Fruit fly (Drosophila melanogaster): ENCODE measurements around the gene ATPsynB.
A peak's percentile ranks its signal among the peaks of the same experiment; 100 is the strongest.

The ATPsynB gene

dm6 chr3L:9762036-9762597 lies 32.3 kb downstream of the ATPsynB start:
- TF ChIP-seq Pif1B (GFP tag; optimal IDR thresholded peaks at IDR 0.05) (no peak), D1 (tag; optimal IDR thresholded peaks at IDR 0.05) (no peak), EcR (GFP tag; optimal IDR thresholded peaks at IDR 0.05) (no peak), Ets98B (GFP tag; IDR thresholded peaks at IDR 0.05) (peak; percentile 48; the same call in 1 of the 2 replicates), Pif1A (GFP tag; optimal IDR thresholded peaks at IDR 0.05) (no peak), CG4496 (GFP tag; IDR thresholded peaks at IDR 0.05) (peak; percentile 73; the same call in 2 of the 3 replicates), fd96Ca (GFP tag; IDR thresholded peaks at IDR 0.05) (peak; percentile 61; the same call in 1 of the 3 replicates), CG12605 (GFP tag; IDR thresholded peaks at IDR 0.05) (peak; percentile 59), CG10348 (GFP tag; IDR thresholded peaks at IDR 0.05) (no peak), CG17806 (tag; optimal IDR thresholded peaks at IDR 0.05) (no peak), CG9948 (tag; optimal IDR thresholded peaks at IDR 0.05) (no peak), CG14655 (GFP tag; optimal IDR thresholded peaks at IDR 0.05) (peak; percentile 28), CG8301 (tag; optimal IDR thresholded peaks at IDR 0.05) (peak; percentile 7)

- TF ChIP-seq Pif1B (GFP tag; optimal IDR thresholded peaks at IDR 0.05) (no peak), Ets98B (GFP tag; IDR thresholded peaks at IDR 0.05) (no peak), EcR (GFP tag; optimal IDR thresholded peaks at IDR 0.05) (peak; percentile 58), CG15710 (tag; optimal IDR thresholded peaks at IDR 0.05) (no peak), CG4496 (GFP tag; IDR thresholded peaks at IDR 0.05) (peak; percentile 45; the same call in 2 of the 3 replicates), CG10348 (GFP tag; IDR thresholded peaks at IDR 0.05) (no peak), CG12605 (GFP tag; IDR thresholded peaks at IDR 0.05) (0 out of 2 replicates have a peak, but pooled peaks have one; percentile 11), fd96Ca (GFP tag; IDR thresholded peaks at IDR 0.05) (no peak)
Observed at dm6 chr3L:9763389-9763917, 33.7 kb downstream of the ATPsynB start, which contains the start of gene Ae2. Gene Ae2, plus strand, starts transcription at chr3L:9763544.

- no peak for TF ChIP-seq CG4496 (GFP tag; IDR thresholded peaks at IDR 0.05)
- TF ChIP-seq CG17806 (tag; optimal IDR thresholded peaks at IDR 0.05): peak; percentile 24
- no peak for TF ChIP-seq CG8301 (tag; optimal IDR thresholded peaks at IDR 0.05)
- TF ChIP-seq CG14655 (GFP tag; optimal IDR thresholded peaks at IDR 0.05): peak; percentile 53
- no peak for TF ChIP-seq Snoo (tag; optimal IDR thresholded peaks at IDR 0.05)
- no peak for TF ChIP-seq gl (tag; optimal IDR thresholded peaks at IDR 0.05)
- TF ChIP-seq Pif1B (GFP tag; optimal IDR thresholded peaks at IDR 0.05): no peak
- TF ChIP-seq CG34367 (tag; optimal IDR thresholded peaks at IDR 0.05): no peak
- TF ChIP-seq CG13204 (GFP tag; optimal IDR thresholded peaks at IDR 0.05): no peak
- no peak for TF ChIP-seq EcR (GFP tag; optimal IDR thresholded peaks at IDR 0.05)
- peak; percentile 7; the same call in 1 of the 2 replicates for TF ChIP-seq CG12605 (GFP tag; IDR thresholded peaks at IDR 0.05)
- peak; percentile 7 for TF ChIP-seq CG8159 (tag; optimal IDR thresholded peaks at IDR 0.05)
- no peak for TF ChIP-seq CG10348 (GFP tag; IDR thresholded peaks at IDR 0.05)
- TF ChIP-seq Ets98B (GFP tag; IDR thresholded peaks at IDR 0.05): no peak
- no peak for TF ChIP-seq rn (GFP tag; IDR thresholded peaks at IDR 0.05)
- TF ChIP-seq D1 (tag; optimal IDR thresholded peaks at IDR 0.05): no peak
- TF ChIP-seq CG9948 (tag; optimal IDR thresholded peaks at IDR 0.05): peak; percentile 11
Observed at dm6 chr3L:9764307-9764706, 34.5 kb downstream of the ATPsynB start.

dm6 chr3L:9764915-9765709 lies 35.3 kb downstream of the ATPsynB start:
- TF ChIP-seq CG17806 (tag; optimal IDR thresholded peaks at IDR 0.05) (peak; percentile 50), fd96Ca (GFP tag; IDR thresholded peaks at IDR 0.05) (peak; percentile 23; the same call in 1 of the 3 replicates), CG15710 (tag; optimal IDR thresholded peaks at IDR 0.05) (peak; percentile 25), Ets98B (GFP tag; IDR thresholded peaks at IDR 0.05) (no peak), CG8301 (tag; optimal IDR thresholded peaks at IDR 0.05) (peak; percentile 62), CG14655 (GFP tag; optimal IDR thresholded peaks at IDR 0.05) (peak; percentile 80), EcR (GFP tag; optimal IDR thresholded peaks at IDR 0.05) (no peak), CG9948 (tag; optimal IDR thresholded peaks at IDR 0.05) (peak; percentile 30), CG10348 (GFP tag; IDR thresholded peaks at IDR 0.05) (no peak), CG12605 (GFP tag; IDR thresholded peaks at IDR 0.05) (0 out of 2 replicates have a peak, but pooled peaks have one; percentile 16), Pif1B (GFP tag; optimal IDR thresholded peaks at IDR 0.05) (peak; percentile 24), CG4496 (GFP tag; IDR thresholded peaks at IDR 0.05) (peak; percentile 53; the same call in 2 of the 3 replicates), Snoo (tag; optimal IDR thresholded peaks at IDR 0.05) (peak; percentile 13), gl (tag; optimal IDR thresholded peaks at IDR 0.05) (no peak), CG32121 (GFP tag; IDR thresholded peaks at IDR 0.05) (no peak), D1 (tag; optimal IDR thresholded peaks at IDR 0.05) (no peak), Pif1A (GFP tag; optimal IDR thresholded peaks at IDR 0.05) (peak; percentile 23), CG13204 (GFP tag; optimal IDR thresholded peaks at IDR 0.05) (no peak), CG8159 (tag; optimal IDR thresholded peaks at IDR 0.05) (peak; percentile 48), rn (GFP tag; IDR thresholded peaks at IDR 0.05) (no peak), CG34367 (tag; optimal IDR thresholded peaks at IDR 0.05) (no peak)

DNA sequence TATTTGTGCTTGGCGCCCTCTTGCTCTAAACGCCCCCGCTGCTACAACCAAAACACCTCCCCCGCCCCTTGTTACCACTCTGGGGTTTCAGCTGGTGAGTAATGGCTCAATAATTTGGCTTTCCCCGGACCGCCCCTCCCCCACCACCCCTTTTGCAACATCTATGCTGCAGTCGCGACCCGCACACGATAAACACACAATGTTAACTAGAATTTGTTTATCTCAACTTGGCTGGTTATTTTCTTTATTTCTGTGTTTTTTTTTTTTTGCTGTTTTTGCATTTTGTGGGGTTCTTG lies 35.9 kb downstream of the ATPsynB start:
- no peak for TF ChIP-seq D1 (tag; optimal IDR thresholded peaks at IDR 0.05)
- TF ChIP-seq CG15710 (tag; optimal IDR thresholded peaks at IDR 0.05): no peak
- TF ChIP-seq EcR (GFP tag; optimal IDR thresholded peaks at IDR 0.05): no peak
- TF ChIP-seq CG4496 (GFP tag; IDR thresholded peaks at IDR 0.05): no peak
- TF ChIP-seq CG34367 (tag; optimal IDR thresholded peaks at IDR 0.05): no peak
- no peak for TF ChIP-seq Ets98B (GFP tag; IDR thresholded peaks at IDR 0.05)
- TF ChIP-seq rn (GFP tag; IDR thresholded peaks at IDR 0.05): no peak
- TF ChIP-seq CG14655 (GFP tag; optimal IDR thresholded peaks at IDR 0.05): no peak
- TF ChIP-seq CG10348 (GFP tag; IDR thresholded peaks at IDR 0.05): no peak
- no peak for TF ChIP-seq CG17806 (tag; optimal IDR thresholded peaks at IDR 0.05)
- no peak for TF ChIP-seq Pif1B (GFP tag; optimal IDR thresholded peaks at IDR 0.05)
- TF ChIP-seq CG8159 (tag; optimal IDR thresholded peaks at IDR 0.05): no peak
- TF ChIP-seq CG8301 (tag; optimal IDR thresholded peaks at IDR 0.05): no peak
